Fruit fly (Drosophila melanogaster) whole organism, prepupa: ENCODE data around the gene dl.

Source experiments
- Blimp-1 ChIP-seq: fragments of 200-800 bp; sonication (Bioruptor generic); optimal IDR thresholded peaks from 3 replicates; lab custom pipeline; 2017; ENCODE audit warnings: missing biosample characterization, missing genetic modification characterization, mild to moderate bottlenecking, moderate library complexity, missing genetic modification reagents
- CG10631 ChIP-seq: fragments of 200-800 bp; sonication (Bioruptor generic); optimal IDR thresholded peaks from 2 replicates; lab custom pipeline; 2016; ENCODE audit warnings: missing biosample characterization, missing genetic modification characterization
- CG10669 ChIP-seq: fragments of 200-800 bp; sonication (Bioruptor generic); optimal IDR thresholded peaks from 3 replicates; lab custom pipeline; 2018; ENCODE audit warnings: missing biosample characterization, mild to moderate bottlenecking, missing genetic modification characterization, moderate library complexity
- CG11762 ChIP-seq: fragments of 200-800 bp; sonication (Bioruptor generic); optimal IDR thresholded peaks from 3 replicates; lab custom pipeline; 2016; ENCODE audit warnings: missing biosample characterization, missing genetic modification characterization; ENCODE audit not compliant: insufficient read depth
- CG11902 ChIP-seq: fragments of 200-800 bp; sonication (Bioruptor generic); optimal IDR thresholded peaks from 3 replicates; lab custom pipeline; 2016; ENCODE audit warnings: missing biosample characterization, missing genetic modification characterization
- CG15336 ChIP-seq: fragments of 200-800 bp; sonication (Bioruptor generic); IDR thresholded peaks from 2 replicates; pipeline ENCODE4 v1.3.6; 2022; ENCODE audit warnings: missing biosample characterization, missing genetic modification characterization
- CG1621 ChIP-seq: fragments of 200-800 bp; sonication (Bioruptor generic); optimal IDR thresholded peaks from 3 replicates; lab custom pipeline; 2018; ENCODE audit warnings: missing biosample characterization, mild to moderate bottlenecking, missing genetic modification characterization
- CG16779 ChIP-seq: fragments of 200-800 bp; sonication (Bioruptor generic); optimal IDR thresholded peaks from 3 replicates; lab custom pipeline; 2017; ENCODE audit warnings: missing biosample characterization, mild to moderate bottlenecking, missing genetic modification characterization
- CG3032 ChIP-seq: fragments of 200-800 bp; optimal IDR thresholded peaks from 2 replicates; lab custom pipeline; 2019; ENCODE audit warnings: missing biosample characterization, mild to moderate bottlenecking, missing genetic modification characterization, moderate library complexity
- CG32006 ChIP-seq: fragments of 200-800 bp; sonication (Bioruptor generic); optimal IDR thresholded peaks from 3 replicates; lab custom pipeline; 2017; ENCODE audit warnings: missing biosample characterization, mild to moderate bottlenecking, missing genetic modification characterization
- CG3919 ChIP-seq: fragments of 200-800 bp; sonication (Bioruptor generic); optimal IDR thresholded peaks from 3 replicates; lab custom pipeline; 2016; ENCODE audit warnings: missing biosample characterization, missing genetic modification characterization
- CG6163 ChIP-seq: fragments of 200-800 bp; sonication (Bioruptor generic); IDR thresholded peaks from 3 replicates; pipeline ENCODE4 v1.3.6; 2022; ENCODE audit warnings: missing biosample characterization, missing genetic modification characterization
- CG6276 ChIP-seq: fragments of 200-800 bp; sonication (Bioruptor generic); optimal IDR thresholded peaks from 2 replicates; lab custom pipeline; 2017; ENCODE audit warnings: missing biosample characterization, mild to moderate bottlenecking, missing genetic modification characterization
- CG6792 ChIP-seq: fragments of 200-800 bp; sonication (Bioruptor generic); optimal IDR thresholded peaks from 3 replicates; lab custom pipeline; 2016; ENCODE audit warnings: missing biosample characterization, missing genetic modification characterization
- CG6808 ChIP-seq: fragments of 200-800 bp; sonication (Bioruptor generic); optimal IDR thresholded peaks from 3 replicates; lab custom pipeline; 2017; ENCODE audit warnings: missing biosample characterization, missing genetic modification characterization, mild to moderate bottlenecking, moderate library complexity, missing genetic modification reagents
- CG6854 ChIP-seq: fragments of 200-800 bp; sonication (Bioruptor generic); optimal IDR thresholded peaks from 2 replicates; lab custom pipeline; 2017; ENCODE audit warnings: missing biosample characterization, mild to moderate bottlenecking, missing genetic modification characterization
- CG8119 ChIP-seq: fragments of 200-800 bp; sonication (Bioruptor generic); IDR thresholded peaks from 3 replicates; pipeline ENCODE4 v1.3.6; 2022; ENCODE audit warnings: missing biosample characterization, missing genetic modification characterization
- CG8319 ChIP-seq: fragments of 200-800 bp; sonication (Bioruptor generic); optimal IDR thresholded peaks from 3 replicates; lab custom pipeline; 2016; ENCODE audit warnings: missing biosample characterization, missing genetic modification characterization
- CG8632 ChIP-seq: fragments of 200-800 bp; sonication (Bioruptor generic); optimal IDR thresholded peaks from 3 replicates; lab custom pipeline; 2016; ENCODE audit warnings: missing biosample characterization, missing genetic modification characterization
- CG9139 ChIP-seq: fragments of 200-800 bp; sonication (Bioruptor generic); optimal IDR thresholded peaks from 3 replicates; lab custom pipeline; 2017; ENCODE audit warnings: missing biosample characterization, mild to moderate bottlenecking, missing genetic modification characterization
- Eip93F ChIP-seq: fragments of 200-800 bp; sonication (Bioruptor generic); optimal IDR thresholded peaks from 2 replicates; lab custom pipeline; 2016; ENCODE audit warnings: missing biosample characterization, mild to moderate bottlenecking, missing genetic modification characterization
- Gug ChIP-seq: fragments of 200-800 bp; sonication (Bioruptor generic); IDR thresholded peaks from 2 replicates; pipeline ENCODE4 v1.3.6; 2022; ENCODE audit warnings: missing biosample characterization, missing genetic modification characterization
- Hr39 ChIP-seq: fragments of 200-800 bp; sonication (Bioruptor generic); optimal IDR thresholded peaks from 2 replicates; lab custom pipeline; 2016; ENCODE audit warnings: missing biosample characterization, missing genetic modification characterization
- Hr4 ChIP-seq: fragments of 200-800 bp; sonication (Bioruptor generic); optimal IDR thresholded peaks from 3 replicates; lab custom pipeline; 2016; ENCODE audit warnings: missing biosample characterization, missing genetic modification characterization
- Lpt ChIP-seq: fragments of 200-800 bp; sonication (Bioruptor generic); optimal IDR thresholded peaks from 3 replicates; lab custom pipeline; 2016; ENCODE audit warnings: missing biosample characterization, missing genetic modification characterization
- OdsH ChIP-seq: fragments of 200-800 bp; sonication (Bioruptor generic); optimal IDR thresholded peaks from 3 replicates; lab custom pipeline; 2016; ENCODE audit warnings: missing biosample characterization, missing genetic modification characterization
- Smox ChIP-seq: fragments of 200-800 bp; sonication (Bioruptor generic); optimal IDR thresholded peaks from 3 replicates; lab custom pipeline; 2016; ENCODE audit warnings: missing biosample characterization, missing genetic modification characterization
- Sox14 ChIP-seq: fragments of 200-800 bp; sonication (Bioruptor generic); optimal IDR thresholded peaks from 3 replicates; lab custom pipeline; 2016; ENCODE audit warnings: missing biosample characterization, missing genetic modification characterization
- Sox15 ChIP-seq: fragments of 200-800 bp; sonication (Bioruptor generic); optimal IDR thresholded peaks from 3 replicates; lab custom pipeline; 2016; ENCODE audit warnings: missing biosample characterization, missing genetic modification characterization
- achi ChIP-seq: fragments of 200-800 bp; sonication (Bioruptor generic); optimal IDR thresholded peaks from 3 replicates; lab custom pipeline; 2016; ENCODE audit warnings: missing biosample characterization, missing genetic modification characterization
- acj6 ChIP-seq: fragments of 200-800 bp; sonication (Bioruptor generic); optimal IDR thresholded peaks from 3 replicates; lab custom pipeline; 2016; ENCODE audit warnings: missing biosample characterization, missing genetic modification characterization
- cyc ChIP-seq: fragments of 200-800 bp; sonication (Bioruptor generic); optimal IDR thresholded peaks from 3 replicates; lab custom pipeline; 2016; ENCODE audit warnings: missing biosample characterization, missing genetic modification characterization
- dac ChIP-seq: fragments of 200-800 bp; sonication (Bioruptor generic); optimal IDR thresholded peaks from 2 replicates; lab custom pipeline; 2017; ENCODE audit warnings: missing biosample characterization, mild to moderate bottlenecking, missing genetic modification characterization
- dsx ChIP-seq: fragments of 200-800 bp; optimal IDR thresholded peaks from 3 replicates; lab custom pipeline; 2019; ENCODE audit warnings: missing biosample characterization, mild to moderate bottlenecking, missing genetic modification characterization, moderate library complexity; ENCODE audit not compliant: poor library complexity, severe bottlenecking
- esn ChIP-seq: fragments of 200-800 bp; sonication (Bioruptor generic); optimal IDR thresholded peaks from 2 replicates; lab custom pipeline; 2016; ENCODE audit warnings: missing biosample characterization, mild to moderate bottlenecking, missing genetic modification characterization, moderate library complexity
- fkh ChIP-seq: fragments of 200-800 bp; sonication (Bioruptor generic); optimal IDR thresholded peaks from 3 replicates; lab custom pipeline; 2017; ENCODE audit warnings: missing biosample characterization, mild to moderate bottlenecking, missing genetic modification characterization, moderate library complexity
- lz ChIP-seq: fragments of 200-800 bp; sonication (Bioruptor generic); optimal IDR thresholded peaks from 3 replicates; lab custom pipeline; 2016; ENCODE audit warnings: missing biosample characterization, missing genetic modification characterization
- net ChIP-seq: fragments of 200-800 bp; sonication (Bioruptor generic); optimal IDR thresholded peaks from 3 replicates; lab custom pipeline; 2016; ENCODE audit warnings: missing biosample characterization, missing genetic modification characterization
- spab ChIP-seq: fragments of 200-800 bp; sonication (Bioruptor generic); optimal IDR thresholded peaks from 2 replicates; lab custom pipeline; 2017; ENCODE audit warnings: missing biosample characterization, mild to moderate bottlenecking, missing genetic modification characterization, missing genetic modification reagents
- ss ChIP-seq, 2 experiments: fragments of 200-800 bp; sonication (Bioruptor generic); optimal IDR thresholded peaks; 2 replicates in 1 of 2; 3 replicates in 1 of 2; lab custom pipeline; 2017 to 2018; ENCODE audit warnings: mild to moderate bottlenecking in 2 of 2, missing biosample characterization in 2 of 2, missing genetic modification characterization in 2 of 2, moderate library complexity in 1 of 2
- topi ChIP-seq: fragments of 200-800 bp; sonication (Bioruptor generic); optimal IDR thresholded peaks from 3 replicates; lab custom pipeline; 2016; ENCODE audit warnings: missing biosample characterization, missing genetic modification characterization

dl gene

dm6 chr2L:17492680-17493079 is 42.5 kb upstream of the dl start:
- peak; percentile 65 for TF ChIP-seq CG8119 (GFP tag; lab: Robert Waterston, UW)
- no peak for TF ChIP-seq ss (GFP tag; optimal IDR thresholded peaks at IDR 0.05; lab: Kevin White, UChicago)
- no peak for TF ChIP-seq Sox15 (GFP tag; lab: Kevin White, UChicago)
- TF ChIP-seq acj6 (GFP tag; lab: Kevin White, UChicago): peak; percentile 16
- TF ChIP-seq CG15336 (GFP tag; lab: Robert Waterston, UW): peak; percentile 49; the same call in 1 of the 2 replicates
- TF ChIP-seq Hr39 (GFP tag; lab: Kevin White, UChicago): no peak
- no peak for TF ChIP-seq dsx (GFP tag; lab: Kevin White, UChicago)
- no peak for TF ChIP-seq spab (GFP tag; lab: Kevin White, UChicago)
- peak; percentile 89 for TF ChIP-seq CG32006
- no peak for TF ChIP-seq dac (GFP tag; lab: Kevin White, UChicago)
- no peak for TF ChIP-seq cyc (GFP tag; lab: Kevin White, UChicago)
- TF ChIP-seq CG3032 (tag; lab: Kevin White, UChicago): no peak
- TF ChIP-seq CG6854 (GFP tag; lab: Kevin White, UChicago): no peak
- no peak for TF ChIP-seq achi (GFP tag; lab: Kevin White, UChicago)
- no peak for TF ChIP-seq Gug (GFP tag; lab: Robert Waterston, UW)
- TF ChIP-seq, all 60 proteins: peak for 4

dm6 chr2L:17486264-17486663 is 36.1 kb upstream of the dl start, which contains the start of gene CG43220:
CG43220 (plus strand) TSS chr2L:17486564.
- TF ChIP-seq dsx (GFP tag; lab: Kevin White, UChicago): no peak
- TF ChIP-seq CG32006: no peak
- TF ChIP-seq OdsH (GFP tag; lab: Kevin White, UChicago): no peak
- TF ChIP-seq CG10669 (GFP tag; lab: Kevin White, UChicago): no peak
- TF ChIP-seq esn (GFP tag; lab: Kevin White, UChicago): no peak
- TF ChIP-seq CG6163 (GFP tag; lab: Robert Waterston, UW): no peak
- TF ChIP-seq Eip93F (GFP tag; lab: Kevin White, UChicago): no peak
- no peak for TF ChIP-seq Blimp-1
- no peak for TF ChIP-seq net (GFP tag; lab: Kevin White, UChicago)
- no peak for TF ChIP-seq Lpt (GFP tag; lab: Kevin White, UChicago)
- no peak for TF ChIP-seq CG8319 (GFP tag; lab: Kevin White, UChicago)
- no peak for TF ChIP-seq topi
- no peak for TF ChIP-seq CG6792 (GFP tag; lab: Kevin White, UChicago)
- TF ChIP-seq achi (GFP tag; lab: Kevin White, UChicago): no peak
- TF ChIP-seq CG15336 (GFP tag; lab: Robert Waterston, UW): no peak
- no peak for TF ChIP-seq CG10631 (GFP tag; lab: Kevin White, UChicago)
- TF ChIP-seq CG3919: no peak
- TF ChIP-seq acj6 (GFP tag; lab: Kevin White, UChicago): no peak
- no peak for TF ChIP-seq CG8632 (GFP tag; lab: Kevin White, UChicago)
- TF ChIP-seq cyc (GFP tag; lab: Kevin White, UChicago): no peak

dm6 chr2L:17485457-17485856 is 35.3 kb upstream of the dl start, which contains the start of the genes CG43221 and CG43645:
CG43221 (plus strand) TSS chr2L:17485757.
CG43645 (plus strand) TSS chr2L:17485757.
- no peak for TF ChIP-seq CG10669 (GFP tag; lab: Kevin White, UChicago)
- TF ChIP-seq Hr4: no peak
- no peak for TF ChIP-seq esn (GFP tag; lab: Kevin White, UChicago)

- TF ChIP-seq CG6854 (GFP tag; lab: Kevin White, UChicago) (peak; percentile 53), Sox14 (GFP tag; lab: Kevin White, UChicago) (peak; percentile 95), net (GFP tag; lab: Kevin White, UChicago) (peak; percentile 92), CG11902 (peak; percentile 95), Sox15 (GFP tag; lab: Kevin White, UChicago) (peak; percentile 94), Hr39 (GFP tag; lab: Kevin White, UChicago) (peak; percentile 97), CG8319 (GFP tag; lab: Kevin White, UChicago) (peak; percentile 91), CG6163 (GFP tag; lab: Robert Waterston, UW) (peak; percentile 92), dsx (GFP tag; lab: Kevin White, UChicago) (peak; percentile 61), esn (GFP tag; lab: Kevin White, UChicago) (peak; percentile 93), ss (GFP tag; optimal IDR thresholded peaks at IDR 0.05; lab: Kevin White, UChicago) (no peak), CG11762 (GFP tag; lab: Kevin White, UChicago) (peak; percentile 86), Smox (GFP tag; lab: Kevin White, UChicago) (peak; percentile 90), CG16779 (tag; lab: Kevin White, UChicago) (peak; percentile 52), Eip93F (GFP tag; lab: Kevin White, UChicago) (no peak), CG1621 (tag; lab: Kevin White, UChicago) (peak; percentile 86), CG6808 (GFP tag; lab: Kevin White, UChicago) (peak; percentile 58), CG3919 (peak; percentile 94), CG6276 (GFP tag; lab: Kevin White, UChicago) (peak; percentile 73), CG6792 (GFP tag; lab: Kevin White, UChicago) (peak; percentile 85), spab (GFP tag; lab: Kevin White, UChicago) (peak; percentile 61), achi (GFP tag; lab: Kevin White, UChicago) (peak; percentile 91), fkh (GFP tag; lab: Kevin White, UChicago) (no peak), lz (GFP tag; lab: Kevin White, UChicago) (peak; percentile 93), CG9139 (GFP tag; lab: Kevin White, UChicago) (no peak)
Observed at dm6 chr2L:17484174-17484573, 34.0 kb upstream of the dl start, which contains the start of the genes GCS2beta and CG5131. GCS2beta (minus strand) TSS chr2L:17484307. CG5131 (plus strand) TSS chr2L:17484501.
